ENCODE assay signal across 1 worm cellular context in the genomic region with DNA sequence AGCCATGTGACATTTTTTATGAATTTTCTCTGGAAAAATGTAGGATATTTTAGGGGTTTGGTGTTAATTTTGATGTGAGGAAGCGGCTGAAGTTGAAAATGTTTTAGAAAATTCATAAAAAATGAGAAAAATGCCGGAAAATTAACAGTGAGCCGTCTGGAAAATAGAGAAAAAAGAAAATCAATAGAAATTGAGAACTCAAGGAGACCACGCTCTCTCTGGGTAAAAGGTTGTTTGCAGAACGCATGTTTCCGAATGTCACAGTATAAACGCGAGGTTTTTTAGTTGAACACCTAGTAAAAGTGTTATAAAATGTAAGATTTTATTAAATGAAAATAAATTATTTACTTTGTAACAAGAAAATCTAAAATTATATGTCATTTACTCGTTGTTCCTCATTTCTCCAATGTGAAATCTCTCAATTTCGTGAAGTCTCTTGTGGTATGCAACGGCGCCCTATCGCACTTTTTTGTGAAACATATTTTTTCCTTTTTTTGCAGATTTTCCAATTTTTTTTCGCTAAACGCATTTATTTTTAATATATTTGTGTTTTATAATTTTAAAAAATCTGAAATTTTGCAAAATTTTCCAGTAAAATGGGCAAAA.
TF ChIP-seq lines count a peak whose summit lies in the region.

A gene (minus strand): TSS at position 29 of the 606 bp plus-strand sequence.
A gene (plus strand): TSS at position 593 of the 606 bp plus-strand sequence.

TF ChIP-seq in whole organism, L1 larva, 84 proteins besides CTCF, POLR2A, EP300 and RAD21 (continued from another document):
- TF ChIP-seq Y116A8C.19 (tag; optimal IDR thresholded peaks at IDR 0.05; lab: Kevin White, UChicago; ENCODE audit: borderline replicate concordance) (peak; percentile 3), grh-1 (GFP tag; IDR thresholded peaks at IDR 0.05; lab: Robert Waterston, UW) (no peak), lin-15B (tag; optimal IDR thresholded peaks at IDR 0.05; lab: Kevin White, UChicago) (peak; percentile 40), ets-5 (GFP tag; IDR thresholded peaks at IDR 0.05; lab: Robert Waterston, UW) (no peak), isw-1 (GFP tag; IDR thresholded peaks at IDR 0.05; lab: Robert Waterston, UW) (peak; percentile 82), ceh-90 (tag; optimal IDR thresholded peaks at IDR 0.05; lab: Kevin White, UChicago) (peak; percentile 66), nhr-84 (tag; optimal IDR thresholded peaks at IDR 0.05; lab: Kevin White, UChicago) (no peak), efl-3 (GFP tag; optimal IDR thresholded peaks at IDR 0.05; lab: Kevin White, UChicago) (no peak), fkh-8 (tag; optimal IDR thresholded peaks at IDR 0.05; lab: Kevin White, UChicago) (peak; percentile 90), hlh-17 (GFP tag; optimal IDR thresholded peaks at IDR 0.05; lab: Kevin White, UChicago; ENCODE audit: borderline replicate concordance) (no peak), dsc-1 (tag; optimal IDR thresholded peaks at IDR 0.05; lab: Kevin White, UChicago) (peak; percentile 49), egl-13 (tag; optimal IDR thresholded peaks at IDR 0.05; lab: Kevin White, UChicago) (peak; percentile 67), elt-2 (tag; optimal IDR thresholded peaks at IDR 0.05; lab: Kevin White, UChicago) (peak; percentile 25), ztf-11 (tag; optimal IDR thresholded peaks at IDR 0.05; lab: Kevin White, UChicago) (peak in 1 of 2 experiments; percentile 76), ces-1 (GFP tag; optimal IDR thresholded peaks at IDR 0.05; lab: Kevin White, UChicago) (no peak), snu-23 (GFP tag; optimal IDR thresholded peaks at IDR 0.05; lab: Kevin White, UChicago) (peak; percentile 81), ceh-88 (GFP tag; IDR thresholded peaks at IDR 0.05; lab: Robert Waterston, UW) (peak; percentile 83; the same call in 1 of the 2 replicates), xbp-1 (tag; optimal IDR thresholded peaks at IDR 0.05; lab: Kevin White, UChicago) (peak; percentile 70), unc-30 (tag; optimal IDR thresholded peaks at IDR 0.05; lab: Kevin White, UChicago) (no peak), unc-86 (tag; optimal IDR thresholded peaks at IDR 0.05; lab: Kevin White, UChicago) (peak; percentile 47), nhr-47 (tag; optimal IDR thresholded peaks at IDR 0.05; lab: Kevin White, UChicago) (peak; percentile 88), aly-2 (tag; optimal IDR thresholded peaks at IDR 0.05; lab: Kevin White, UChicago) (peak; percentile 49), ceh-82 (tag; optimal IDR thresholded peaks at IDR 0.05; lab: Kevin White, UChicago) (peak; percentile 20 to 64 (median 21)), ama-1 (optimal IDR thresholded peaks at IDR 0.05; lab: Kevin White, UChicago) (no peak), mep-1 (tag; optimal IDR thresholded peaks at IDR 0.05; lab: Kevin White, UChicago) (peak; percentile 77), lin-14 (GFP tag; optimal IDR thresholded peaks at IDR 0.05; lab: Kevin White, UChicago) (peak; percentile 91), nhr-77 (tag; optimal IDR thresholded peaks at IDR 0.05; lab: Kevin White, UChicago) (peak; percentile 59)
